Fruit fly (Drosophila melanogaster): Measurements from ENCODE around the gene tey.

The tey gene

DNA sequence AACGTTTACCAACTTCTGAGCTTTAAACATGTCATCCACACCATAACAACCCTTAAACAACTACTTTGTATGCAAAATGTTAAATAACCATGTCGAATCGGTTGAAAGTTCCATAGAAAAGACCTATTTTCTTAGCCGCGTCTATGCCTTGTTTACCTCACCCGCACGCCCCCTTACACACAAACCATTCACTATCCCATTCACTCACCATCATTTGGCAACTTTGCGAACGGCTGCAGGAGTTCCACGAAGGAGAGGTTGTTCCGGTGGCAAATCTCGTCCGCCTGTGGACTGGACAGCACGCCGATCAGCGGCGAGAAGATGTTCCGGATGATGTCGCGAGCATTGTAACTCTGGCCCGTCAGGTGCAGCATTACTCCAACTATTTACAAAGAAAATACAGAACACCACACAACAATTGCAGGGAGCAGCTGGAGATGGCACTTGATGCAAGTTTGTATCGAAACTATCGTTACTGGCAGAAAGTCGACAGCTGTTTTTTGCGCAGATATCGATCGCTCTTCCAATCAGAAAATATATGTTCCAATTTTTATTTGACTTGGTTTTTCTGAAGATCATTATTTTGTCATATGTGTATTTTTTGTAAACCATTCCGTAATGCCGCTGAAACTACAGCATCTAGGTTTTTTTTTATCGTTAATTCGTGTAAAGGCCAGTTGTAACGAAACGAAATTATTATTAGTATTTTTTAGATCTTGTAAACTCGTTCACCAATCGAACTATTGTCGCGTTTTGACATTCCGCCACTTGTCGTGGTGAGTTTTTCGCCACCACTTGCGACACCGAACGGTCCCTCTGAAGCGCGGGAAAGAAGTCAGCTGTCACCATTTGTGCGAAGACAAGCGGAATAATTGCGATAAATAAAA is 45.6 kb downstream of the tey start, which contains the start of gene asf1 (continued):
- TF ChIP-seq CG8388 (GFP tag; optimal IDR thresholded peaks at IDR 0.05), result no peak
- TF ChIP-seq PHDP (tag; optimal IDR thresholded peaks at IDR 0.05), result no peak
- TF ChIP-seq CrebB (tag; optimal IDR thresholded peaks at IDR 0.05), result no peak
- no peak for TF ChIP-seq CG17385 (GFP tag; optimal IDR thresholded peaks at IDR 0.05)
- TF ChIP-seq ttk (GFP tag; IDR thresholded peaks at IDR 0.05), result no peak
- no peak for TF ChIP-seq Dip2 (GFP tag; IDR thresholded peaks at IDR 0.05)
- peak; percentile 64 for TF ChIP-seq HLH4C (GFP tag; IDR thresholded peaks at IDR 0.05; ENCODE audit: partially characterized antibody)

dm6 chr3L:19612172-19612571 is 51.7 kb downstream of the tey start, which contains the start of the genes Lon and PIG-F:
Gene Lon, minus strand, starts transcription at chr3L:19612199.
Gene PIG-F, plus strand, starts transcription at chr3L:19612455.
- TF ChIP-seq Nf-YC (tag; optimal IDR thresholded peaks at IDR 0.05) (peak; percentile 94), lbe (GFP tag; optimal IDR thresholded peaks at IDR 0.05) (peak; percentile 98), CG11560 (tag; IDR thresholded peaks at IDR 0.05) (peak; percentile 94), CG10147 (GFP tag; optimal IDR thresholded peaks at IDR 0.05) (peak; percentile 99), Aef1 (GFP tag; IDR thresholded peaks at IDR 0.05) (peak; percentile 99), CG3281 (GFP tag; optimal IDR thresholded peaks at IDR 0.05) (peak; percentile 99), H15 (GFP tag; IDR thresholded peaks at IDR 0.05) (peak; percentile 98), Xrp1 (GFP tag; IDR thresholded peaks at IDR 0.05) (peak; percentile 99), pros (GFP tag; optimal IDR thresholded peaks at IDR 0.05) (peak; percentile 87), salm (tag; optimal IDR thresholded peaks at IDR 0.05) (peak; percentile 98), fd96Cb (tag; optimal IDR thresholded peaks at IDR 0.05) (peak; percentile 99), klu (GFP tag; IDR thresholded peaks at IDR 0.05) (peak; percentile 99), Optix (GFP tag; IDR thresholded peaks at IDR 0.05) (peak; percentile 98), Sry-δ (GFP tag; optimal IDR thresholded peaks at IDR 0.05) (peak; percentile 77), org-1 (GFP tag; optimal IDR thresholded peaks at IDR 0.05) (peak; percentile 98), Side (GFP tag; optimal IDR thresholded peaks at IDR 0.05) (peak; percentile 97), CTCF (GFP tag; optimal IDR thresholded peaks at IDR 0.05) (peak; percentile 77), h (optimal IDR thresholded peaks at IDR 0.05) (no peak), CG11093 (GFP tag; IDR thresholded peaks at IDR 0.05) (peak; percentile 99), Hmr (GFP tag; optimal IDR thresholded peaks at IDR 0.05) (peak; percentile 99), NC2α (GFP tag; optimal IDR thresholded peaks at IDR 0.05) (peak; percentile 95), CHES-1-like (GFP tag; optimal IDR thresholded peaks at IDR 0.05) (peak; percentile 97), zfh2 (GFP tag; optimal IDR thresholded peaks at IDR 0.05) (peak; percentile 99), NK7.1 (GFP tag; optimal IDR thresholded peaks at IDR 0.05) (peak; percentile 93), HLH54F (GFP tag; optimal IDR thresholded peaks at IDR 0.05) (peak; percentile 99), Camta (GFP tag; optimal IDR thresholded peaks at IDR 0.05) (peak; percentile 99), nmo (GFP tag; optimal IDR thresholded peaks at IDR 0.05) (peak; percentile 100), ftz-f1 (GFP tag; optimal IDR thresholded peaks at IDR 0.05) (peak; percentile 90), Dek (tag; optimal IDR thresholded peaks at IDR 0.05) (peak; percentile 99), NFAT (GFP tag; IDR thresholded peaks at IDR 0.05) (peak; percentile 98), Dip3 (GFP tag; optimal IDR thresholded peaks at IDR 0.05) (peak; percentile 98), sima (GFP tag; optimal IDR thresholded peaks at IDR 0.05) (peak; percentile 92), inv (GFP tag; IDR thresholded peaks at IDR 0.05; ENCODE audit: partially characterized antibody) (peak; percentile 64), CG14050 (GFP tag; IDR thresholded peaks at IDR 0.05) (peak; percentile 98), Vsx1 (GFP tag; optimal IDR thresholded peaks at IDR 0.05) (peak; percentile 98), CG7928 (GFP tag; optimal IDR thresholded peaks at IDR 0.05) (peak; percentile 84), vnd (GFP tag; IDR thresholded peaks at IDR 0.05; ENCODE audit: partially characterized antibody) (peak; percentile 60), slou (GFP tag; optimal IDR thresholded peaks at IDR 0.05) (peak; percentile 99), Oli (tag; optimal IDR thresholded peaks at IDR 0.05) (peak; percentile 100), CG16863 (GFP tag; optimal IDR thresholded peaks at IDR 0.05) (peak; percentile 98), CG4328 (GFP tag; optimal IDR thresholded peaks at IDR 0.05) (peak; percentile 99), gem (tag; optimal IDR thresholded peaks at IDR 0.05) (peak; percentile 100)
